Fruit fly (Drosophila melanogaster) whole organism, prepupa: ENCODE data around the gene Meltrin.

ENCODE experiments used
- CG10631 ChIP-seq: fragments of 200-800 bp; sonication (Bioruptor generic); optimal IDR thresholded peaks from 2 replicates; lab custom pipeline; 2016; ENCODE audit warnings: missing biosample characterization, missing genetic modification characterization
- CG10669 ChIP-seq: fragments of 200-800 bp; sonication (Bioruptor generic); optimal IDR thresholded peaks from 3 replicates; lab custom pipeline; 2018; ENCODE audit warnings: missing biosample characterization, mild to moderate bottlenecking, missing genetic modification characterization, moderate library complexity
- CG11762 ChIP-seq: fragments of 200-800 bp; sonication (Bioruptor generic); optimal IDR thresholded peaks from 3 replicates; lab custom pipeline; 2016; ENCODE audit warnings: missing biosample characterization, missing genetic modification characterization; ENCODE audit not compliant: insufficient read depth
- CG11902 ChIP-seq: fragments of 200-800 bp; sonication (Bioruptor generic); optimal IDR thresholded peaks from 3 replicates; lab custom pipeline; 2016; ENCODE audit warnings: missing biosample characterization, missing genetic modification characterization
- CG15336 ChIP-seq: fragments of 200-800 bp; sonication (Bioruptor generic); IDR thresholded peaks from 2 replicates; pipeline ENCODE4 v1.3.6; 2022; ENCODE audit warnings: missing biosample characterization, missing genetic modification characterization
- CG1621 ChIP-seq: fragments of 200-800 bp; sonication (Bioruptor generic); optimal IDR thresholded peaks from 3 replicates; lab custom pipeline; 2018; ENCODE audit warnings: missing biosample characterization, mild to moderate bottlenecking, missing genetic modification characterization
- CG16779 ChIP-seq: fragments of 200-800 bp; sonication (Bioruptor generic); optimal IDR thresholded peaks from 3 replicates; lab custom pipeline; 2017; ENCODE audit warnings: missing biosample characterization, mild to moderate bottlenecking, missing genetic modification characterization
- CG3032 ChIP-seq: fragments of 200-800 bp; optimal IDR thresholded peaks from 2 replicates; lab custom pipeline; 2019; ENCODE audit warnings: missing biosample characterization, mild to moderate bottlenecking, missing genetic modification characterization, moderate library complexity
- CG34406 ChIP-seq: fragments of 200-800 bp; sonication (Bioruptor generic); optimal IDR thresholded peaks from 3 replicates; lab custom pipeline; 2016; ENCODE audit warnings: missing biosample characterization, missing genetic modification characterization
- CG3919 ChIP-seq: fragments of 200-800 bp; sonication (Bioruptor generic); optimal IDR thresholded peaks from 3 replicates; lab custom pipeline; 2016; ENCODE audit warnings: missing biosample characterization, missing genetic modification characterization
- CG4318 ChIP-seq: fragments of 200-800 bp; sonication (Bioruptor generic); optimal IDR thresholded peaks from 3 replicates; lab custom pipeline; 2017; ENCODE audit warnings: missing biosample characterization, mild to moderate bottlenecking, missing genetic modification characterization
- CG6276 ChIP-seq: fragments of 200-800 bp; sonication (Bioruptor generic); optimal IDR thresholded peaks from 2 replicates; lab custom pipeline; 2017; ENCODE audit warnings: missing biosample characterization, mild to moderate bottlenecking, missing genetic modification characterization
- CG6854 ChIP-seq: fragments of 200-800 bp; sonication (Bioruptor generic); optimal IDR thresholded peaks from 2 replicates; lab custom pipeline; 2017; ENCODE audit warnings: missing biosample characterization, mild to moderate bottlenecking, missing genetic modification characterization
- CG7368 ChIP-seq: fragments of 200-800 bp; sonication (Bioruptor generic); optimal IDR thresholded peaks from 3 replicates; lab custom pipeline; 2016; ENCODE audit warnings: missing biosample characterization, missing genetic modification characterization
- CG8119 ChIP-seq: fragments of 200-800 bp; sonication (Bioruptor generic); IDR thresholded peaks from 3 replicates; pipeline ENCODE4 v1.3.6; 2022; ENCODE audit warnings: missing biosample characterization, missing genetic modification characterization
- CG8319 ChIP-seq: fragments of 200-800 bp; sonication (Bioruptor generic); optimal IDR thresholded peaks from 3 replicates; lab custom pipeline; 2016; ENCODE audit warnings: missing biosample characterization, missing genetic modification characterization
- CG8632 ChIP-seq: fragments of 200-800 bp; sonication (Bioruptor generic); optimal IDR thresholded peaks from 3 replicates; lab custom pipeline; 2016; ENCODE audit warnings: missing biosample characterization, missing genetic modification characterization
- CG9139 ChIP-seq: fragments of 200-800 bp; sonication (Bioruptor generic); optimal IDR thresholded peaks from 3 replicates; lab custom pipeline; 2017; ENCODE audit warnings: missing biosample characterization, mild to moderate bottlenecking, missing genetic modification characterization
- Eip75B ChIP-seq: fragments of 200-800 bp; sonication (Bioruptor generic); optimal IDR thresholded peaks from 3 replicates; lab custom pipeline; 2016; ENCODE audit warnings: missing biosample characterization, missing genetic modification characterization
- Ets96B ChIP-seq: fragments of 200-800 bp; optimal IDR thresholded peaks from 2 replicates; lab custom pipeline; 2019; ENCODE audit warnings: missing biosample characterization, mild to moderate bottlenecking, missing genetic modification characterization, moderate library complexity
- Gug ChIP-seq: fragments of 200-800 bp; sonication (Bioruptor generic); IDR thresholded peaks from 2 replicates; pipeline ENCODE4 v1.3.6; 2022; ENCODE audit warnings: missing biosample characterization, missing genetic modification characterization
- Hr38 ChIP-seq: sonication (Bioruptor generic); optimal IDR thresholded peaks from 2 replicates; lab custom pipeline; 2016; ENCODE audit warnings: missing biosample characterization, missing genetic modification characterization
- Met ChIP-seq: fragments of 200-800 bp; sonication (Bioruptor generic); optimal IDR thresholded peaks from 3 replicates; lab custom pipeline; 2016; ENCODE audit warnings: missing biosample characterization, missing genetic modification characterization
- OdsH ChIP-seq: fragments of 200-800 bp; sonication (Bioruptor generic); optimal IDR thresholded peaks from 3 replicates; lab custom pipeline; 2016; ENCODE audit warnings: missing biosample characterization, missing genetic modification characterization
- Smox ChIP-seq: fragments of 200-800 bp; sonication (Bioruptor generic); optimal IDR thresholded peaks from 3 replicates; lab custom pipeline; 2016; ENCODE audit warnings: missing biosample characterization, missing genetic modification characterization
- Sox102F ChIP-seq: fragments of 200-800 bp; sonication (Bioruptor generic); optimal IDR thresholded peaks from 2 replicates; lab custom pipeline; 2016; ENCODE audit warnings: missing biosample characterization, mild to moderate bottlenecking, missing genetic modification characterization
- Sox15 ChIP-seq: fragments of 200-800 bp; sonication (Bioruptor generic); optimal IDR thresholded peaks from 3 replicates; lab custom pipeline; 2016; ENCODE audit warnings: missing biosample characterization, missing genetic modification characterization
- achi ChIP-seq: fragments of 200-800 bp; sonication (Bioruptor generic); optimal IDR thresholded peaks from 3 replicates; lab custom pipeline; 2016; ENCODE audit warnings: missing biosample characterization, missing genetic modification characterization
- cyc ChIP-seq: fragments of 200-800 bp; sonication (Bioruptor generic); optimal IDR thresholded peaks from 3 replicates; lab custom pipeline; 2016; ENCODE audit warnings: missing biosample characterization, missing genetic modification characterization
- dac ChIP-seq: fragments of 200-800 bp; sonication (Bioruptor generic); optimal IDR thresholded peaks from 2 replicates; lab custom pipeline; 2017; ENCODE audit warnings: missing biosample characterization, mild to moderate bottlenecking, missing genetic modification characterization
- dsx ChIP-seq: fragments of 200-800 bp; optimal IDR thresholded peaks from 3 replicates; lab custom pipeline; 2019; ENCODE audit warnings: missing biosample characterization, mild to moderate bottlenecking, missing genetic modification characterization, moderate library complexity; ENCODE audit not compliant: poor library complexity, severe bottlenecking
- eg ChIP-seq: fragments of 200-800 bp; sonication (Bioruptor generic); IDR thresholded peaks from 3 replicates; pipeline ENCODE4 v1.3.6; 2022; ENCODE audit warnings: missing biosample characterization, missing genetic modification characterization
- esn ChIP-seq: fragments of 200-800 bp; sonication (Bioruptor generic); optimal IDR thresholded peaks from 2 replicates; lab custom pipeline; 2016; ENCODE audit warnings: missing biosample characterization, mild to moderate bottlenecking, missing genetic modification characterization, moderate library complexity
- fd85E ChIP-seq: fragments of 200-800 bp; sonication (Bioruptor generic); optimal IDR thresholded peaks from 3 replicates; lab custom pipeline; 2016; ENCODE audit warnings: missing biosample characterization, missing genetic modification characterization
- fkh ChIP-seq: fragments of 200-800 bp; sonication (Bioruptor generic); optimal IDR thresholded peaks from 3 replicates; lab custom pipeline; 2017; ENCODE audit warnings: missing biosample characterization, mild to moderate bottlenecking, missing genetic modification characterization, moderate library complexity
- net ChIP-seq: fragments of 200-800 bp; sonication (Bioruptor generic); optimal IDR thresholded peaks from 3 replicates; lab custom pipeline; 2016; ENCODE audit warnings: missing biosample characterization, missing genetic modification characterization
- pdm3 ChIP-seq: fragments of 200-800 bp; sonication (Bioruptor generic); optimal IDR thresholded peaks from 3 replicates; lab custom pipeline; 2016; ENCODE audit warnings: missing biosample characterization, missing genetic modification characterization
- salr ChIP-seq, 2 experiments: fragments of 200-800 bp; sonication (Bioruptor generic); optimal IDR thresholded peaks; 3 replicates each; lab custom pipeline; 2016 to 2018; ENCODE audit warnings: missing biosample characterization in 2 of 2, missing genetic modification characterization in 2 of 2, mild to moderate bottlenecking in 1 of 2
- ss ChIP-seq, 2 experiments: fragments of 200-800 bp; sonication (Bioruptor generic); optimal IDR thresholded peaks; 2 replicates in 1 of 2; 3 replicates in 1 of 2; lab custom pipeline; 2017 to 2018; ENCODE audit warnings: mild to moderate bottlenecking in 2 of 2, missing biosample characterization in 2 of 2, missing genetic modification characterization in 2 of 2, moderate library complexity in 1 of 2
- svp ChIP-seq: fragments of 200-800 bp; sonication (Bioruptor generic); peaks from one replicate; lab custom pipeline; 2016; ENCODE audit warnings: missing biosample characterization, missing genetic modification characterization
- topi ChIP-seq: fragments of 200-800 bp; sonication (Bioruptor generic); optimal IDR thresholded peaks from 3 replicates; lab custom pipeline; 2016; ENCODE audit warnings: missing biosample characterization, missing genetic modification characterization
- vri ChIP-seq: fragments of 200-800 bp; sonication (Bioruptor generic); optimal IDR thresholded peaks from 3 replicates; lab custom pipeline; 2016; ENCODE audit warnings: missing biosample characterization, mild to moderate bottlenecking, missing genetic modification characterization

Gene Meltrin

dm6 chr3R:14672915-14673314 is 24.2 kb downstream of the Meltrin start (continued):
- TF ChIP-seq cyc (GFP tag; lab: Kevin White, UChicago) (peak; percentile 18), fkh (GFP tag; lab: Kevin White, UChicago) (no peak), CG15336 (GFP tag; lab: Robert Waterston, UW) (peak; percentile 67), CG6276 (no peak), CG3032 (tag; lab: Kevin White, UChicago) (peak; percentile 65), CG7368 (peak; percentile 35), Hr38 (GFP tag; lab: Kevin White, UChicago) (no peak), CG11902 (no peak), Met (GFP tag; lab: Kevin White, UChicago) (no peak), dsx (peak; percentile 93), CG11762 (GFP tag; lab: Kevin White, UChicago) (peak; percentile 33), eg (no peak), Gug (GFP tag; lab: Robert Waterston, UW) (0 out of 2 replicates have a peak, but pooled peaks have one; percentile 15), fd85E (GFP tag; lab: Kevin White, UChicago) (no peak), achi (GFP tag; lab: Kevin White, UChicago) (peak; percentile 56)

- no peak for TF ChIP-seq CG34406 (GFP tag; lab: Kevin White, UChicago)
- no peak for TF ChIP-seq CG8632 (GFP tag; lab: Kevin White, UChicago)
- TF ChIP-seq fkh (GFP tag; lab: Kevin White, UChicago): peak; percentile 88
- no peak for TF ChIP-seq CG6276
- TF ChIP-seq achi (GFP tag; lab: Kevin White, UChicago): no peak
- TF ChIP-seq, all 60 proteins: peak for 1
These were observed 26.3 kb downstream of the Meltrin start for dm6 chr3R:14670840-14671239.

- TF ChIP-seq CG7368: no peak
- no peak for TF ChIP-seq CG10669 (GFP tag; lab: Kevin White, UChicago)
- no peak for TF ChIP-seq CG10631 (GFP tag; lab: Kevin White, UChicago)
- TF ChIP-seq Eip75B (GFP tag; lab: Kevin White, UChicago): no peak
- TF ChIP-seq CG3919: no peak
- TF ChIP-seq salr (GFP tag; optimal IDR thresholded peaks at IDR 0.05; lab: Kevin White, UChicago): no peak
- TF ChIP-seq CG1621: no peak
- no peak for TF ChIP-seq pdm3 (GFP tag; lab: Kevin White, UChicago)
- TF ChIP-seq net: no peak
- TF ChIP-seq CG11902: no peak
- TF ChIP-seq, all 60 proteins: peak for 0
These were observed 34.0 kb downstream of the Meltrin start, which contains the start of the genes Rad17 and BigH1 for dm6 chr3R:14662989-14663500. Gene Rad17 (minus strand): TSS chr3R:14663197. Gene BigH1 (plus strand): TSS chr3R:14663450.

- TF ChIP-seq CG6854 (GFP tag; lab: Kevin White, UChicago) (peak; percentile 33), CG11902 (no peak), achi (GFP tag; lab: Kevin White, UChicago) (no peak), CG16779 (tag; lab: Kevin White, UChicago) (no peak), dac (no peak), svp (no peak), Ets96B (tag; lab: Kevin White, UChicago) (no peak), CG10669 (GFP tag; lab: Kevin White, UChicago) (no peak), CG15336 (GFP tag; lab: Robert Waterston, UW) (peak; percentile 47; the same call in 1 of the 2 replicates), salr (GFP tag; optimal IDR thresholded peaks at IDR 0.05; lab: Kevin White, UChicago) (no peak), CG7368 (no peak), ss (GFP tag; optimal IDR thresholded peaks at IDR 0.05; lab: Kevin White, UChicago) (no peak), OdsH (GFP tag; lab: Kevin White, UChicago) (no peak), Sox15 (no peak), CG8119 (GFP tag; lab: Robert Waterston, UW) (no peak; the same call in 2 of the 3 replicates), pdm3 (GFP tag; lab: Kevin White, UChicago) (no peak), CG9139 (GFP tag; lab: Kevin White, UChicago) (no peak), Smox (no peak), topi (peak; percentile 33), Sox102F (no peak), Eip75B (GFP tag; lab: Kevin White, UChicago) (no peak), CG1621 (no peak), CG8319 (GFP tag; lab: Kevin White, UChicago) (no peak), CG3919 (no peak), fkh (GFP tag; lab: Kevin White, UChicago) (no peak), vri (GFP tag; lab: Kevin White, UChicago) (no peak), CG34406 (GFP tag; lab: Kevin White, UChicago) (no peak), Hr38 (GFP tag; lab: Kevin White, UChicago) (no peak), CG4318 (no peak), CG3032 (tag; lab: Kevin White, UChicago) (peak; percentile 8), esn (peak; percentile 42), CG8632 (GFP tag; lab: Kevin White, UChicago) (no peak), Met (GFP tag; lab: Kevin White, UChicago) (no peak)
These were observed 37.7 kb downstream of the Meltrin start, which contains the start of gene Hexim for dm6 chr3R:14659354-14659804. Gene Hexim (plus strand): TSS chr3R:14659438.
